Fruit fly (Drosophila melanogaster): ENCODE measurements around the gene Atxn7.

Atxn7 gene

DNA sequence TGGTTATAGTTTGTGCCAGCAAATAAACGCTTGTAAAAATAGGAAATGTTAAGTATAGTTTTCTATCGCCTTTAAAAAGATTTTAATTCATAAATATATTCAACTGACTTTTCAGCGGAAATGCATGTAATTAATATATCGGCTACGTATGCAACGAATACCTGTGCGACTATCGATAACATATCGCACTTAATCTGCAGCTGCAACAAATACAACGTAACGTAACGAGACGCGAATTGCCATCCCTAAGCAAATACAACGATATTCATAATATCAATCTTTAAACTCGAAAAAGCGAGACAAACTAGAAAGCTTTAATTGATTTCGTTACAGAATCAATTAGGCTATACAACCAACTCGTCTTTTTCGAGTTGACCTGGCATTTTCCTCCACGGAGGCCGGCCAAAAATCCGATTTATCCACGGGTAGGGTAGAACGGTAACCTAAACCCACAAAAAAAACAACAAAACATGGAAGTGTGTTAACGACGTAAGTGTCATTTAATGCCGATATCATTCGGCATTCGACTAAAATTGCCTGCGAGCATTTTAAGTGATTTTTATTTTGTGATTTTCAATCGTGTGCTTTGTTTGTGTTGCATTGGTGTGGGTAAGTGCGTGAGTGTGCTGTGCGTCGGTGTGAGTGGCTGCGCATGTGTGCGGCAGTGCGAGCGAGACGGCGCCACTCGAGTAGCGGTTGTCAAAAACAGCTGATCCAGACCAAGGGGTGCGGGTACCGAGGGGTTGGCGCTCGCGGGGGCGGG lies at the start of gene Atxn7 (continued):
- TF ChIP-seq CG10267 (tag; optimal IDR thresholded peaks at IDR 0.05) (peak; percentile 67), Abd-B (GFP tag; optimal IDR thresholded peaks at IDR 0.05) (peak; percentile 10), CG14014 (GFP tag; IDR thresholded peaks at IDR 0.05) (peak; percentile 51; the same call in 1 of the 2 replicates), az2 (GFP tag; optimal IDR thresholded peaks at IDR 0.05) (peak; percentile 24), Tbp (GFP tag; optimal IDR thresholded peaks at IDR 0.05) (no peak), repo (GFP tag; optimal IDR thresholded peaks at IDR 0.05) (peak; percentile 1), onecut (GFP tag; IDR thresholded peaks at IDR 0.05) (peak; percentile 68), Ets65A (GFP tag) (peak; percentile 91), CG17186 (GFP tag; optimal IDR thresholded peaks at IDR 0.05) (peak; percentile 74), CG15514 (GFP tag; optimal IDR thresholded peaks at IDR 0.05) (peak; percentile 51), CG4360 (GFP tag; IDR thresholded peaks at IDR 0.05) (peak; percentile 48; the same call in 1 of the 2 replicates), cato (GFP tag; optimal IDR thresholded peaks at IDR 0.05; ENCODE audit: borderline replicate concordance) (no peak), Fer3 (tag; optimal IDR thresholded peaks at IDR 0.05) (peak; percentile 63), dmrt99B (tag; optimal IDR thresholded peaks at IDR 0.05) (peak; percentile 56), wor (GFP tag; IDR thresholded peaks at IDR 0.05) (0 out of 2 replicates have a peak, but pooled peaks have one; percentile 22), sisA (GFP tag; IDR thresholded peaks at IDR 0.05) (no peak), ken (GFP tag; IDR thresholded peaks at IDR 0.05) (peak; percentile 62; the same call in 2 of the 3 replicates), exex (tag; optimal IDR thresholded peaks at IDR 0.05) (peak; percentile 53), CG4404 (GFP tag; IDR thresholded peaks at IDR 0.05) (no peak), ab (GFP tag; optimal IDR thresholded peaks at IDR 0.05) (no peak), CG9817 (tag; optimal IDR thresholded peaks at IDR 0.05) (peak; percentile 65), grn (GFP tag; optimal IDR thresholded peaks at IDR 0.05) (peak; percentile 31), CG7357 (GFP tag; IDR thresholded peaks at IDR 0.05) (no peak), CG17829 (tag; optimal IDR thresholded peaks at IDR 0.05) (peak; percentile 49), CG8089 (GFP tag; optimal IDR thresholded peaks at IDR 0.05) (peak; percentile 69), Six4 (GFP tag; optimal IDR thresholded peaks at IDR 0.05) (no peak), ATbp (GFP tag; optimal IDR thresholded peaks at IDR 0.05) (peak; percentile 74), CG1647 (GFP tag; optimal IDR thresholded peaks at IDR 0.05) (peak; percentile 32), bowl (GFP tag; IDR thresholded peaks at IDR 0.05) (no peak), yki (optimal IDR thresholded peaks at IDR 0.05) (no peak), hth (optimal IDR thresholded peaks at IDR 0.05) (no peak), ssp (GFP tag; IDR thresholded peaks at IDR 0.05) (no peak; the same call in 1 of the 2 replicates), CG10959 (GFP tag; IDR thresholded peaks at IDR 0.05) (no peak), CG32532 (GFP tag; IDR thresholded peaks at IDR 0.05) (peak; percentile 63), CG12104 (GFP tag; optimal IDR thresholded peaks at IDR 0.05) (peak; percentile 65), MTF-1 (GFP tag; optimal IDR thresholded peaks at IDR 0.05; ENCODE audit: borderline replicate concordance) (peak; percentile 70), cg (GFP tag; optimal IDR thresholded peaks at IDR 0.05) (peak; percentile 99), CG33557 (GFP tag; optimal IDR thresholded peaks at IDR 0.05) (peak; percentile 63), pros (GFP tag; optimal IDR thresholded peaks at IDR 0.05) (no peak), CG6765 (GFP tag; optimal IDR thresholded peaks at IDR 0.05) (peak; percentile 56), CG4730 (GFP tag; IDR thresholded peaks at IDR 0.05) (no peak), CG2678 (tag; optimal IDR thresholded peaks at IDR 0.05) (peak; percentile 40), chm (GFP tag; IDR thresholded peaks at IDR 0.05) (peak; percentile 90), HmgZ (tag; optimal IDR thresholded peaks at IDR 0.05) (peak; percentile 87), Camta (GFP tag; optimal IDR thresholded peaks at IDR 0.05) (peak; percentile 59), pho (GFP tag; optimal IDR thresholded peaks at IDR 0.05) (peak; percentile 57), CG30403 (GFP tag; optimal IDR thresholded peaks at IDR 0.05) (peak; percentile 25), Dad (GFP tag; optimal IDR thresholded peaks at IDR 0.05) (peak; percentile 36), CG31224 (GFP tag; IDR thresholded peaks at IDR 0.05) (no peak; the same call in 1 of the 2 replicates), Aef1 (GFP tag; IDR thresholded peaks at IDR 0.05) (peak; percentile 80), CG8944 (GFP tag; optimal IDR thresholded peaks at IDR 0.05) (peak; percentile 29)

Data from whole organism, embryonic.